Worm (Caenorhabditis elegans) whole organism, young adult: ENCODE data around the gene R11.4.

ENCODE experiments used
- C17E4.6 ChIP-seq: fragments of 200-800 bp; sonication (Bioruptor generic); IDR thresholded peaks from 2 replicates; pipeline ENCODE4 v1.3.6; 2022; ENCODE audit warnings: missing genetic modification reagents, missing genetic modification characterization, missing compliant biosample characterization
- F23B12.7 ChIP-seq: sonication (generic microtip); optimal IDR thresholded peaks from 2 replicates; lab custom pipeline; 2017; ENCODE audit warnings: missing genetic modification characterization, mild to moderate bottlenecking, missing compliant biosample characterization, antibody characterized with exemption, moderate library complexity; ENCODE audit not compliant: insufficient read depth
- Y53F4B.3 ChIP-seq: fragments of 200-800 bp; sonication (Bioruptor generic); IDR thresholded peaks from 2 replicates; pipeline ENCODE4 v1.3.6; 2022; ENCODE audit warnings: missing genetic modification reagents, missing genetic modification characterization, missing compliant biosample characterization
- Y67H2A.10 ChIP-seq: fragments of 200-800 bp; sonication (Bioruptor generic); conservative IDR thresholded peaks from 2 replicates; pipeline ENCODE4 v1.3.6; 2022; ENCODE audit warnings: missing genetic modification reagents, missing genetic modification characterization, missing compliant biosample characterization
- ama-1 ChIP-seq, 3 experiments: fragments of 150-350 bp in 1 of 3; sonication (generic microtip) in 2 of 3; optimal IDR thresholded peaks; 2 replicates each; lab custom pipeline; 2014 to 2018; ENCODE audit warnings: missing biosample characterization in 2 of 3, missing genetic modification characterization in 2 of 3, missing genetic modification reagents in 2 of 3
- ceh-91 ChIP-seq: fragments of 200-800 bp; sonication (Bioruptor generic); IDR thresholded peaks from 2 replicates; pipeline ENCODE4 v1.3.6; 2022; ENCODE audit warnings: missing genetic modification reagents, missing genetic modification characterization, missing compliant biosample characterization
- chd-7 ChIP-seq: sonication (generic microtip); optimal IDR thresholded peaks from 2 replicates; lab custom pipeline; 2016; ENCODE audit warnings: mild to moderate bottlenecking, missing genetic modification characterization, moderate library complexity, missing compliant biosample characterization
- ets-4 ChIP-seq: fragments of 200-800 bp; sonication (Bioruptor generic); optimal IDR thresholded peaks from 2 replicates; lab custom pipeline; 2018; ENCODE audit warnings: mild to moderate bottlenecking, missing genetic modification characterization, missing compliant biosample characterization
- hlh-26 ChIP-seq: fragments of 200-800 bp; sonication (Bioruptor generic); conservative IDR thresholded peaks from 2 replicates; pipeline ENCODE4 v1.3.6; 2022; ENCODE audit warnings: missing genetic modification reagents, missing genetic modification characterization, missing compliant biosample characterization
- mxl-1 ChIP-seq: sonication (generic microtip); optimal IDR thresholded peaks from 2 replicates; lab custom pipeline; 2016; ENCODE audit warnings: missing genetic modification characterization, missing compliant biosample characterization
- nfya-1 ChIP-seq: sonication (generic microtip); optimal IDR thresholded peaks from 2 replicates; lab custom pipeline; 2017; ENCODE audit warnings: antibody characterized with exemption, missing compliant biosample characterization, missing genetic modification characterization, borderline replicate concordance; ENCODE audit not compliant: insufficient read depth
- nfya-2 ChIP-seq: fragments of 200-800 bp; sonication (Bioruptor generic); IDR thresholded peaks from 2 replicates; pipeline ENCODE4 v1.3.6; 2022; ENCODE audit warnings: missing genetic modification reagents, missing genetic modification characterization, missing compliant biosample characterization
- nhr-90 ChIP-seq: sonication (generic microtip); optimal IDR thresholded peaks from 2 replicates; lab custom pipeline; 2016; ENCODE audit warnings: missing genotype, mild to moderate bottlenecking, missing genetic modification characterization, missing compliant biosample characterization

DNA sequence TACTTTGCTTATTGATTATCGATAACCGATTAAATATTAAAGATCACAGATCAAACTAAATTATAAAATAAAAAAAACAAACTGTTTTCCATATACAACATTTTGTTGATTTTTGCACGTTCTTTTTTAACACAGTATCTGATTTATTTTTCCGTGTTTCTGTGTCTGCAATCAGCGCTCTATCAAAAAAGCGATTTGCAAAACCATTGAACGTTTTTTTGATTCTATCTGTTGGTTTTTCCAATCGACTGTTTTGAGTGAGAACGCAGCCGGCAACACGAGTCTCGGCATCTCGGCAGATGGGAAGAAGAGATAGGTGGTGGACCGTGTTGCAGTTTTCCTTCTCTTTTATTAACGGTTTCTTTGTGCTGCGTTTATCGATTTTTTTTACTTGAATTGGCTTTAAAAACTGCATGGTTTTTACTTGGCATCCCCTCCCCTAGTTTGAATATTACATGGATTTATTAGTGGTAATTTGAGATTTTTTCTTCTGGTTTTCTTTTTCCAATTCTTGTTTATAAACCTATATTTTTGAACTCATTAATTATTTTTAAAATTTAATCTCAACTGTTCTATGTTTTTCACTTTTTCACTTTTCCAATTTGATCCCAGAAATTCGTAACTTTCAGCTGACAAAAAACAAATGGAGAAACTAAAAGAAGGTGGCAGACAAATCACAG, 21.1 kb downstream of the R11.4 start, which contains the start of gene slc-25A21:
- TF ChIP-seq F23B12.7 (tag; lab: Kevin White, UChicago) (no peak), ama-1 (optimal IDR thresholded peaks at IDR 0.05; lab: Kevin White, UChicago) (no peak), ama-1 (GFP tag; optimal IDR thresholded peaks at IDR 0.05; lab: Kevin White, UChicago) (no peak), chd-7 (no peak), ceh-91 (no peak), Y53F4B.3 (no peak), Y67H2A.10 (GFP tag; lab: Robert Waterston, UW) (no peak), C17E4.6 (GFP tag; lab: Robert Waterston, UW) (no peak), ets-4 (GFP tag; lab: Kevin White, UChicago) (no peak), nhr-90 (tag; lab: Kevin White, UChicago) (no peak), nfya-2 (GFP tag; lab: Robert Waterston, UW) (no peak), mxl-1 (tag; lab: Kevin White, UChicago) (no peak), hlh-26 (GFP tag; lab: Robert Waterston, UW) (no peak), nfya-1 (tag; lab: Kevin White, UChicago) (no peak)
